Fruit fly (Drosophila melanogaster): ENCODE results near the gene Pus10.

Gene Pus10

DNA sequence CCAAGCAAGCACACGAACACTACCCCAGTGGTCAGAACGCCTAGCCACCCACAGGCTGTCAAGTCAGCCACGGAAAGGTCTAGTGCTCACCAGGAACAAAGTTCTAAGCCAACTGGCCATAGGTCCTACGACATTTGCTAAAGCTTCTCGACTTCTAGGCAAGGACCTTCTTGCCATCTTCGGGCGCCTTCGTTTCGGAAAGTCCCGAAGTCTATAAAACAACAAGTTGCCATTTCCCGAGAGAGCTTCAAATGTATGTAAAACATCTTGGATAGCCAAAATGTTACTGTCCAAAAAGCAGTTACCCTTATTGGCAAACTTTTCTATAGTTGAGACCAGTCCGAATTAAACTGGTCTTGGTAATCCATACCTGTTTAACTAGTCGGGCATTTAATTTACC lies 8.6 kb downstream of the Pus10 start:
- TF ChIP-seq Deaf1 (tag; optimal IDR thresholded peaks at IDR 0.05) = peak; percentile 74
- TF ChIP-seq eyg (GFP tag; optimal IDR thresholded peaks at IDR 0.05) = no peak
- peak; percentile 41 for TF ChIP-seq scrt (GFP tag; optimal IDR thresholded peaks at IDR 0.05)
- peak; percentile 91 for TF ChIP-seq CG13894 (tag; optimal IDR thresholded peaks at IDR 0.05)
- TF ChIP-seq zen2 (GFP tag; IDR thresholded peaks at IDR 0.05; ENCODE audit: partially characterized antibody) = no peak

DNA sequence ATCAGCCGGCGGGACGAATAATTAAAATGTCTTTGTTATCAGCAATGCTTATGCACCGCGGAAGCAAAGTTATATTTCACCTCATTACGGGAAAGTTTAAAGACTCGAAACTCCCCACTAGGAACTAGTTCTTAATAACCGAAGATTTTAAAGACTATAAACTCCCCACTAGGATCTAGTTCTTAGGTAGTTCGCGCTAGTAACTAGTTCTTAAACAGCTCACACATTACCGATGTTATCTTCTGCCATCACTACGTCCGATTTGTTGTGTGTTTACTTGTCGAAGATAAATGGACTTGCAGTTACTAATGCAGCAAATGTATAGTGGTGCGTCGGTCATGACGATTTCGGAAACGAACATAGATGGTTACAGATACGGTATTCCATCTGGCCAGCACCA lies 12.0 kb downstream of the Pus10 start, which contains the start of the genes CG31974 and CG11454:
TSS of gene CG31974 (minus strand) at position 4 of the 400 bp plus-strand sequence.
TSS of gene CG11454 (plus strand) at position 236 of the 400 bp plus-strand sequence.
- TF ChIP-seq Xrp1 (GFP tag; IDR thresholded peaks at IDR 0.05) (no peak), CG7745 (tag; optimal IDR thresholded peaks at IDR 0.05) (no peak), dmrt99B (tag; optimal IDR thresholded peaks at IDR 0.05) (no peak), salm (tag; optimal IDR thresholded peaks at IDR 0.05) (no peak), exex (tag; optimal IDR thresholded peaks at IDR 0.05) (peak; percentile 11), yki (optimal IDR thresholded peaks at IDR 0.05) (no peak), CG17385 (GFP tag; optimal IDR thresholded peaks at IDR 0.05) (no peak), CG34422 (GFP tag; IDR thresholded peaks at IDR 0.05) (no peak), lov (optimal IDR thresholded peaks at IDR 0.05) (no peak), lov (GFP tag; IDR thresholded peaks at IDR 0.05) (no peak), NK7.1 (GFP tag; optimal IDR thresholded peaks at IDR 0.05) (no peak), CG32772 (GFP tag; IDR thresholded peaks at IDR 0.05) (no peak), CG2678 (tag; optimal IDR thresholded peaks at IDR 0.05) (no peak), stwl (tag; optimal IDR thresholded peaks at IDR 0.05) (peak; percentile 57), Camta (GFP tag; optimal IDR thresholded peaks at IDR 0.05) (no peak), CTCF (GFP tag; optimal IDR thresholded peaks at IDR 0.05) (peak; percentile 43), CG12155 (GFP tag; optimal IDR thresholded peaks at IDR 0.05) (no peak), CG18262 (tag; optimal IDR thresholded peaks at IDR 0.05) (no peak), tup (GFP tag; optimal IDR thresholded peaks at IDR 0.05) (no peak), CG6254 (GFP tag; optimal IDR thresholded peaks at IDR 0.05) (no peak), z (GFP tag; IDR thresholded peaks at IDR 0.05) (no peak), B-H1 (GFP tag; IDR thresholded peaks at IDR 0.05) (no peak), Nf-YB (GFP tag; optimal IDR thresholded peaks at IDR 0.05) (peak; percentile 2), CG34376 (GFP tag; optimal IDR thresholded peaks at IDR 0.05) (peak; percentile 4), CG10431 (GFP tag; optimal IDR thresholded peaks at IDR 0.05) (no peak), CG2120 (GFP tag; optimal IDR thresholded peaks at IDR 0.05) (no peak), CG7271 (tag; optimal IDR thresholded peaks at IDR 0.05) (no peak), CG10274 (GFP tag; optimal IDR thresholded peaks at IDR 0.05) (no peak), CG1832 (GFP tag; optimal IDR thresholded peaks at IDR 0.05) (no peak), Doc2 (GFP tag; IDR thresholded peaks at IDR 0.05) (no peak), tgo (GFP tag; IDR thresholded peaks at IDR 0.05) (no peak), Kr (GFP tag; optimal IDR thresholded peaks at IDR 0.05) (no peak), CG12071 (GFP tag; optimal IDR thresholded peaks at IDR 0.05) (no peak), CG17328 (GFP tag; IDR thresholded peaks at IDR 0.05) (no peak), zen (tag; optimal IDR thresholded peaks at IDR 0.05) (no peak), Ets65A (GFP tag) (peak; percentile 37), Bdp1 (GFP tag; optimal IDR thresholded peaks at IDR 0.05) (no peak), insv (GFP tag; optimal IDR thresholded peaks at IDR 0.05) (no peak), Dll (GFP tag; IDR thresholded peaks at IDR 0.05; ENCODE audit: partially characterized antibody) (peak; percentile 88), CG4854 (GFP tag; optimal IDR thresholded peaks at IDR 0.05) (no peak), CG5953 (GFP tag; IDR thresholded peaks at IDR 0.05) (no peak), CG3065 (GFP tag; optimal IDR thresholded peaks at IDR 0.05) (no peak), cad (GFP tag; optimal IDR thresholded peaks at IDR 0.05) (no peak), row (GFP tag; IDR thresholded peaks at IDR 0.05) (peak; percentile 45; the same call in 1 of the 3 replicates), CG6272 (GFP tag; IDR thresholded peaks at IDR 0.05) (no peak), MESR4 (GFP tag; optimal IDR thresholded peaks at IDR 0.05) (peak; percentile 84), Abd-B (GFP tag; optimal IDR thresholded peaks at IDR 0.05) (no peak)

Data from whole organism, embryonic.